Fruit fly (Drosophila melanogaster) whole organism, embryonic: ENCODE results near the gene CG31817.

ENCODE experiments used
- Abd-B ChIP-seq: fragments of 200-800 bp; sonication (Bioruptor generic); optimal IDR thresholded peaks from 2 replicates; lab custom pipeline; 2018; ENCODE audit warnings: missing biosample characterization, mild to moderate bottlenecking, missing genetic modification characterization, moderate library complexity
- Adf1 ChIP-seq: fragments of 200-800 bp; sonication (Bioruptor generic); IDR thresholded peaks from 2 replicates; pipeline ENCODE4 v1.3.6; 2022; ENCODE audit warnings: missing biosample characterization, missing genetic modification characterization
- Blimp-1 ChIP-seq: fragments of 200-800 bp; sonication (Bioruptor generic); optimal IDR thresholded peaks from 3 replicates; lab custom pipeline; 2018; ENCODE audit warnings: missing biosample characterization, missing genetic modification characterization, mild to moderate bottlenecking, moderate library complexity, missing genetic modification reagents
- CG10274 ChIP-seq: fragments of 200-800 bp; sonication (Bioruptor generic); optimal IDR thresholded peaks from 3 replicates; lab custom pipeline; 2017; ENCODE audit warnings: missing biosample characterization, mild to moderate bottlenecking, missing genetic modification characterization
- CG15479 ChIP-seq: fragments of 200-800 bp; sonication (Bioruptor generic); optimal IDR thresholded peaks from 3 replicates; lab custom pipeline; 2019; ENCODE audit warnings: missing biosample characterization, mild to moderate bottlenecking, missing genetic modification characterization, moderate library complexity
- CG15514 ChIP-seq: fragments of 200-800 bp; sonication (Bioruptor generic); optimal IDR thresholded peaks from 3 replicates; lab custom pipeline; 2017; ENCODE audit warnings: missing biosample characterization, missing genetic modification characterization, mild to moderate bottlenecking, moderate library complexity, missing genetic modification reagents
- CG15601 ChIP-seq: fragments of 200-800 bp; sonication (Bioruptor generic); optimal IDR thresholded peaks from 3 replicates; lab custom pipeline; 2019; ENCODE audit warnings: missing biosample characterization, mild to moderate bottlenecking, missing genetic modification characterization, moderate library complexity
- CG2129 ChIP-seq: fragments of 200-800 bp; sonication (Bioruptor generic); IDR thresholded peaks from 2 replicates; pipeline ENCODE4 v1.3.6; 2022; ENCODE audit warnings: missing biosample characterization, missing genetic modification characterization; ENCODE audit not compliant: partially characterized antibody
- CG33213 ChIP-seq: fragments of 200-800 bp; sonication (Bioruptor generic); optimal IDR thresholded peaks from 3 replicates; lab custom pipeline; 2016; ENCODE audit warnings: missing biosample characterization, missing genetic modification characterization
- CG3726 ChIP-seq: fragments of 200-800 bp; sonication (Bioruptor generic); IDR thresholded peaks from 3 replicates; pipeline ENCODE4, ENCODE4 v1.3.6; 2022; ENCODE audit warnings: missing biosample characterization, missing genetic modification characterization
- CG7357 ChIP-seq: fragments of 200-800 bp; sonication (Bioruptor generic); IDR thresholded peaks from 3 replicates; pipeline ENCODE4 v1.3.6; 2022; ENCODE audit warnings: missing biosample characterization, missing genetic modification characterization
- CG7963 ChIP-seq: fragments of 200-800 bp; sonication (Bioruptor generic); IDR thresholded peaks from 3 replicates; pipeline ENCODE4 v1.3.6; 2022; ENCODE audit warnings: missing biosample characterization, missing genetic modification characterization; ENCODE audit not compliant: partially characterized antibody
- CTCF ChIP-seq: fragments of 200-800 bp; sonication (Bioruptor generic); optimal IDR thresholded peaks from 2 replicates; lab custom pipeline; 2017; ENCODE audit warnings: missing biosample characterization, mild to moderate bottlenecking, missing genetic modification characterization, moderate library complexity
- Dll ChIP-seq: fragments of 200-800 bp; sonication (Bioruptor generic); IDR thresholded peaks from 4 replicates; pipeline ENCODE4 v1.3.6; 2022; ENCODE audit warnings: missing biosample characterization, missing genetic modification characterization; ENCODE audit not compliant: partially characterized antibody
- Doc3 ChIP-seq: fragments of 200-800 bp; sonication (Bioruptor generic); IDR thresholded peaks from 3 replicates; pipeline ENCODE4 v1.3.6; 2022; ENCODE audit warnings: missing biosample characterization, missing genetic modification characterization; ENCODE audit not compliant: partially characterized antibody
- Dp ChIP-seq: fragments of 200-800 bp; sonication (Bioruptor generic); optimal IDR thresholded peaks from 2 replicates; lab custom pipeline; 2018; ENCODE audit warnings: missing biosample characterization, mild to moderate bottlenecking, missing genetic modification characterization, moderate library complexity
- Fer2 ChIP-seq: fragments of 200-800 bp; sonication (Bioruptor generic); optimal IDR thresholded peaks from 2 replicates; lab custom pipeline; 2018; ENCODE audit warnings: missing biosample characterization, mild to moderate bottlenecking, missing genetic modification characterization, moderate library complexity
- H2.0 ChIP-seq: fragments of 200-800 bp; sonication (Bioruptor generic); IDR thresholded peaks from 2 replicates; pipeline ENCODE4 v1.3.6; 2022; ENCODE audit warnings: missing biosample characterization, missing genetic modification characterization
- MESR4 ChIP-seq: fragments of 200-800 bp; sonication (Bioruptor generic); optimal IDR thresholded peaks from 2 replicates; lab custom pipeline; 2018; ENCODE audit warnings: missing biosample characterization, mild to moderate bottlenecking, missing genetic modification characterization, moderate library complexity
- Med ChIP-seq: fragments of 200-800 bp; sonication (Bioruptor generic); peaks from one replicate; lab custom pipeline; 2016; ENCODE audit warnings: missing biosample characterization, missing genetic modification characterization, mild to moderate bottlenecking, inconsistent platforms, moderate library complexity
- Mes4 ChIP-seq: fragments of 200-800 bp; sonication (Bioruptor generic); optimal IDR thresholded peaks from 2 replicates; lab custom pipeline; 2016; ENCODE audit warnings: missing biosample characterization, missing genetic modification characterization
- Nf-YC ChIP-seq: fragments of 200-800 bp; optimal IDR thresholded peaks from 3 replicates; lab custom pipeline; 2019; ENCODE audit warnings: missing biosample characterization, mild to moderate bottlenecking, missing genetic modification characterization, moderate library complexity
- NfI ChIP-seq: fragments of 200-800 bp; sonication (Bioruptor generic); optimal IDR thresholded peaks from 3 replicates; lab custom pipeline; 2018; ENCODE audit warnings: missing biosample characterization, mild to moderate bottlenecking, missing genetic modification characterization, moderate library complexity
- Optix ChIP-seq: fragments of 200-800 bp; sonication (Bioruptor generic); IDR thresholded peaks from 3 replicates; pipeline ENCODE4 v1.3.6; 2022; ENCODE audit warnings: missing biosample characterization, missing genetic modification characterization
- Pdp1 ChIP-seq, 2 experiments: fragments of 200-800 bp; sonication (Bioruptor generic); optimal IDR thresholded peaks; 3 replicates each; lab custom pipeline; 2016; ENCODE audit warnings: missing biosample characterization in 2 of 2, missing genetic modification characterization in 2 of 2, mild to moderate bottlenecking in 1 of 2, moderate library complexity in 1 of 2
- Sry-δ ChIP-seq: fragments of 200-800 bp; sonication (Bioruptor generic); optimal IDR thresholded peaks from 2 replicates; lab custom pipeline; 2016; ENCODE audit warnings: missing biosample characterization, missing genetic modification characterization
- ato ChIP-seq: fragments of 200-800 bp; sonication (Bioruptor generic); IDR thresholded peaks from 2 replicates; pipeline ENCODE4 v1.3.6; 2022; ENCODE audit warnings: missing biosample characterization, missing genetic modification characterization; ENCODE audit not compliant: partially characterized antibody
- chinmo ChIP-seq: fragments of 200-800 bp; sonication (Bioruptor generic); IDR thresholded peaks from 4 replicates; pipeline ENCODE4 v1.3.6; 2022; ENCODE audit warnings: missing biosample characterization, missing genetic modification characterization; ENCODE audit not compliant: partially characterized antibody
- eve ChIP-seq, 2 experiments: fragments of >200 bp; optimal IDR thresholded peaks; 2 replicates each; lab custom pipeline; 2017; ENCODE audit warnings: missing biosample characterization in 2 of 2, missing genetic modification characterization in 2 of 2
- gsb-n ChIP-seq: fragments of 200-800 bp; sonication (Bioruptor generic); optimal IDR thresholded peaks from 3 replicates; lab custom pipeline; 2018; ENCODE audit warnings: missing biosample characterization, mild to moderate bottlenecking, missing genetic modification characterization
- hb ChIP-seq: fragments of 200-800 bp; sonication (Bioruptor generic); IDR thresholded peaks from 3 replicates; pipeline ENCODE4 v1.3.6; 2022; ENCODE audit warnings: missing biosample characterization, missing genetic modification characterization; ENCODE audit not compliant: partially characterized antibody
- hbn ChIP-seq: fragments of 200-800 bp; sonication (Bioruptor generic); IDR thresholded peaks from 2 replicates; pipeline ENCODE4 v1.3.6; 2022; ENCODE audit warnings: missing biosample characterization, missing genetic modification characterization; ENCODE audit not compliant: partially characterized antibody
- knrl ChIP-seq: fragments of 200-800 bp; sonication (Bioruptor generic); IDR thresholded peaks from 3 replicates; pipeline ENCODE4 v1.3.6; 2022; ENCODE audit warnings: missing biosample characterization, missing genetic modification characterization; ENCODE audit not compliant: partially characterized antibody
- lmd ChIP-seq: fragments of 200-800 bp; sonication (Bioruptor generic); IDR thresholded peaks from 2 replicates; pipeline ENCODE4 v1.3.6; 2022; ENCODE audit warnings: missing biosample characterization, missing genetic modification characterization
- maf-S ChIP-seq: fragments of 200-800 bp; sonication (Bioruptor generic); optimal IDR thresholded peaks from 2 replicates; lab custom pipeline; 2016; ENCODE audit warnings: missing biosample characterization, missing genetic modification characterization
- nmo ChIP-seq: fragments of 200-800 bp; sonication (Bioruptor generic); optimal IDR thresholded peaks from 2 replicates; lab custom pipeline; 2018; ENCODE audit warnings: missing biosample characterization, mild to moderate bottlenecking, missing genetic modification characterization, moderate library complexity
- nom ChIP-seq: fragments of 200-800 bp; sonication (Bioruptor generic); optimal IDR thresholded peaks from 2 replicates; lab custom pipeline; 2017; ENCODE audit warnings: missing biosample characterization, missing genetic modification characterization, mild to moderate bottlenecking, moderate library complexity, missing genetic modification reagents
- phol ChIP-seq: fragments of 200-800 bp; sonication (Bioruptor generic); optimal IDR thresholded peaks from 3 replicates; lab custom pipeline; 2018; ENCODE audit warnings: missing biosample characterization, mild to moderate bottlenecking, missing genetic modification characterization, moderate library complexity
- pzg ChIP-seq: fragments of 200-800 bp; sonication (Bioruptor generic); optimal IDR thresholded peaks from 3 replicates; lab custom pipeline; 2018; ENCODE audit warnings: missing biosample characterization, mild to moderate bottlenecking, missing genetic modification characterization, moderate library complexity
- ranshi ChIP-seq: fragments of 200-800 bp; sonication (Bioruptor generic); IDR thresholded peaks from 2 replicates; pipeline ENCODE4 v1.3.6; 2022; ENCODE audit warnings: missing biosample characterization, missing genetic modification characterization
- rib ChIP-seq: fragments of 200-800 bp; sonication (Bioruptor generic); IDR thresholded peaks from 2 replicates; pipeline ENCODE4 v1.3.6; 2022; ENCODE audit warnings: missing biosample characterization, missing genetic modification characterization
- sna ChIP-seq: fragments of 200-800 bp; sonication (Bioruptor generic); IDR thresholded peaks from 2 replicates; pipeline ENCODE4 v1.3.6; 2022; ENCODE audit warnings: missing biosample characterization, missing genetic modification characterization; ENCODE audit not compliant: partially characterized antibody
- tll ChIP-seq, 2 experiments: fragments of 200-800 bp in 1 of 2; fragments of >200 bp in 1 of 2; sonication (Bioruptor generic) in 1 of 2; optimal IDR thresholded peaks; 2 replicates each; lab custom pipeline; 2017 to 2019; ENCODE audit warnings: missing biosample characterization in 2 of 2, missing genetic modification characterization in 2 of 2, mild to moderate bottlenecking in 1 of 2, moderate library complexity in 1 of 2
- unc-4 ChIP-seq: fragments of 200-800 bp; sonication (Bioruptor generic); IDR thresholded peaks from 2 replicates; pipeline ENCODE4 v1.3.6; 2022; ENCODE audit warnings: missing biosample characterization, missing genetic modification characterization; ENCODE audit not compliant: partially characterized antibody
- zen ChIP-seq: fragments of 200-800 bp; sonication (Bioruptor generic); optimal IDR thresholded peaks from 3 replicates; lab custom pipeline; 2018; ENCODE audit warnings: missing biosample characterization, mild to moderate bottlenecking, missing genetic modification characterization, moderate library complexity

Gene CG31817

dm6 chr2L:16356249-16357025 lies 18.8 kb upstream of the CG31817 start, which contains the start of gene CaBP1 (continued):
- TF ChIP-seq CG7357 (GFP tag; lab: Robert Waterston, UW) (no peak), CTCF (GFP tag; lab: Kevin White, UChicago) (peak; percentile 5), sna (GFP tag; lab: Robert Waterston, UW) (peak; percentile 96), H2.0 (GFP tag; lab: Robert Waterston, UW) (no peak), unc-4 (peak; percentile 98), Doc3 (GFP tag; lab: Robert Waterston, UW) (peak; percentile 99), lmd (no peak), Blimp-1 (GFP tag; lab: Kevin White, UChicago) (no peak), pzg (GFP tag; lab: Kevin White, UChicago) (peak; percentile 63), gsb-n (tag; lab: Kevin White, UChicago) (no peak), CG15601 (tag; lab: Kevin White, UChicago) (peak; percentile 21), Dp (GFP tag; lab: Kevin White, UChicago) (peak; percentile 88), hbn (GFP tag; lab: Robert Waterston, UW) (peak; percentile 98), Nf-YC (tag; lab: Kevin White, UChicago) (peak; percentile 24), nmo (peak; percentile 52), knrl (GFP tag; lab: Robert Waterston, UW) (peak; percentile 93), CG15514 (GFP tag; lab: Kevin White, UChicago) (peak; percentile 37), CG2129 (GFP tag; lab: Robert Waterston, UW) (peak; percentile 97), MESR4 (peak; percentile 71), phol (tag; lab: Kevin White, UChicago) (peak; percentile 5), Abd-B (GFP tag; lab: Kevin White, UChicago) (peak; percentile 36), ato (GFP tag; lab: Robert Waterston, UW) (peak; percentile 81), Sry-δ (GFP tag; lab: Kevin White, UChicago) (peak; percentile 72), hb (peak; percentile 91)

dm6 chr2L:16353765-16354164 lies 16.1 kb upstream of the CG31817 start:
- TF ChIP-seq chinmo (GFP tag; lab: Robert Waterston, UW) (no peak), NfI (GFP tag; lab: Kevin White, UChicago) (no peak), CG33213 (GFP tag; lab: Kevin White, UChicago) (no peak), CG3726 (GFP tag; lab: Robert Waterston, UW) (no peak), zen (peak; percentile 17), ranshi (GFP tag; lab: Robert Waterston, UW) (no peak), tll (GFP tag; optimal IDR thresholded peaks at IDR 0.05; lab: Kevin White, UChicago) (peak in 1 of 2 experiments; percentile 32), nmo (no peak), rib (GFP tag; lab: Robert Waterston, UW) (0 out of 2 replicates have a peak, but pooled peaks have one; percentile 13), knrl (GFP tag; lab: Robert Waterston, UW) (no peak), Mes4 (GFP tag; lab: Kevin White, UChicago) (no peak), maf-S (no peak), Pdp1 (GFP tag; optimal IDR thresholded peaks at IDR 0.05; lab: Kevin White, UChicago) (no peak), eve (GFP tag; optimal IDR thresholded peaks at IDR 0.05; lab: Kevin White, UChicago) (peak in 1 of 2 experiments; percentile 63), CG10274 (GFP tag; lab: Kevin White, UChicago) (no peak), nom (GFP tag; lab: Kevin White, UChicago) (peak; percentile 17), Dll (no peak), Med (no peak), Optix (GFP tag; lab: Robert Waterston, UW) (no peak), CG15479 (peak; percentile 25), Fer2 (no peak), CG7963 (GFP tag; lab: Robert Waterston, UW) (no peak), Adf1 (GFP tag; lab: Robert Waterston, UW) (no peak)
- TF ChIP-seq, all 482 proteins: peak for 6
